Worm (Caenorhabditis elegans) whole organism, L1 larva: ENCODE measurements around the gene F13D12.3.

Experiments used
- C04F5.9 ChIP-seq: sonication (generic microtip); optimal IDR thresholded peaks from 2 replicates; lab custom pipeline; 2016; ENCODE audit warnings: missing genetic modification characterization, missing compliant biosample characterization
- C16A3.4 ChIP-seq: fragments of 150-350 bp; optimal IDR thresholded peaks from 2 replicates; lab custom pipeline; 2014; ENCODE audit warnings: missing biosample characterization, missing genetic modification characterization
- F16B12.6 ChIP-seq: fragments of 150-350 bp; optimal IDR thresholded peaks from 2 replicates; lab custom pipeline; 2014; ENCODE audit warnings: missing biosample characterization, missing genetic modification characterization
- aha-1 ChIP-seq: fragments of 150-350 bp; optimal IDR thresholded peaks from 2 replicates; lab custom pipeline; 2014; ENCODE audit warnings: missing biosample characterization, missing genetic modification characterization
- alr-1 ChIP-seq: fragments of 200-800 bp; sonication (Bioruptor generic); optimal IDR thresholded peaks from 2 replicates; lab custom pipeline; 2018; ENCODE audit warnings: borderline replicate concordance, mild to moderate bottlenecking, missing genetic modification characterization, missing compliant biosample characterization
- aly-2 ChIP-seq: fragments of 150-350 bp; optimal IDR thresholded peaks from 2 replicates; lab custom pipeline; 2014; ENCODE audit warnings: missing biosample characterization, missing genetic modification characterization
- ceh-82 ChIP-seq, 3 experiments: fragments of 150-350 bp in 1 of 3; sonication (generic microtip) in 2 of 3; optimal IDR thresholded peaks; 2 replicates each; lab custom pipeline; 2014 to 2017; ENCODE audit warnings: missing biosample characterization in 3 of 3, missing genetic modification characterization in 3 of 3
- ceh-90 ChIP-seq: sonication (generic microtip); optimal IDR thresholded peaks from 2 replicates; lab custom pipeline; 2016; ENCODE audit warnings: missing genetic modification characterization, missing compliant biosample characterization
- ces-1 ChIP-seq: fragments of 150-350 bp; optimal IDR thresholded peaks from 2 replicates; lab custom pipeline; 2014; ENCODE audit warnings: missing biosample characterization, missing genetic modification reagents, missing genetic modification characterization
- dsc-1 ChIP-seq: sonication (generic microtip); optimal IDR thresholded peaks from 2 replicates; lab custom pipeline; 2016; ENCODE audit warnings: mild to moderate bottlenecking, missing genetic modification characterization, missing compliant biosample characterization
- efl-1 ChIP-seq, 4 experiments: fragments of 150-350 bp; optimal IDR thresholded peaks in 3 of 4; peaks in 1 of 4; 1 replicate in 1 of 4; 2 replicates in 3 of 4; lab custom pipeline; 2014; ENCODE audit warnings: missing biosample characterization in 2 of 4, missing genetic modification characterization in 2 of 4, missing genetic modification reagents in 2 of 4
- efl-3 ChIP-seq: fragments of 200-800 bp; sonication (Bioruptor generic); optimal IDR thresholded peaks from 2 replicates; lab custom pipeline; 2018; ENCODE audit warnings: mild to moderate bottlenecking, missing genetic modification characterization, missing compliant biosample characterization
- egl-13 ChIP-seq: sonication (generic microtip); optimal IDR thresholded peaks from 2 replicates; lab custom pipeline; 2016; ENCODE audit warnings: missing genotype, missing genetic modification reagents, missing genetic modification characterization, missing compliant biosample characterization
- egl-27 ChIP-seq, 2 experiments: fragments of 150-350 bp in 1 of 2; sonication (generic microtip); optimal IDR thresholded peaks; 3 replicates each; lab custom pipeline; 2017 to 2018; ENCODE audit warnings: missing biosample characterization in 2 of 2, missing genetic modification characterization in 2 of 2, missing genetic modification reagents in 2 of 2
- elt-2 ChIP-seq: sonication (generic microtip); optimal IDR thresholded peaks from 2 replicates; lab custom pipeline; 2016; ENCODE audit warnings: missing genetic modification characterization, mild to moderate bottlenecking, inconsistent platforms, missing compliant biosample characterization, missing genetic modification reagents
- fkh-10 ChIP-seq: sonication (generic microtip); optimal IDR thresholded peaks from 2 replicates; lab custom pipeline; 2017; ENCODE audit warnings: missing biosample characterization, missing genetic modification reagents, missing genetic modification characterization
- fos-1 ChIP-seq: fragments of 150-350 bp; optimal IDR thresholded peaks from 2 replicates; lab custom pipeline; 2014; ENCODE audit warnings: missing biosample characterization, missing genetic modification characterization
- hlh-4 ChIP-seq: sonication (generic microtip); optimal IDR thresholded peaks from 2 replicates; lab custom pipeline; 2016; ENCODE audit warnings: mild to moderate bottlenecking, missing genetic modification characterization, missing compliant biosample characterization
- irx-1 ChIP-seq: sonication (generic microtip); optimal IDR thresholded peaks from 2 replicates; lab custom pipeline; 2016; ENCODE audit warnings: missing genetic modification characterization, missing compliant biosample characterization
- jun-1 ChIP-seq: fragments of 150-350 bp; optimal IDR thresholded peaks from 2 replicates; lab custom pipeline; 2014; ENCODE audit warnings: missing biosample characterization, missing genetic modification reagents, missing genetic modification characterization
- lin-35 ChIP-seq, 2 experiments: fragments of 150-350 bp; optimal IDR thresholded peaks; 2 replicates each; lab custom pipeline; 2014; ENCODE audit warnings: missing biosample characterization in 2 of 2, missing genetic modification characterization in 2 of 2, missing genetic modification reagents in 2 of 2
- lin-39 ChIP-seq: fragments of 150-350 bp; optimal IDR thresholded peaks from 2 replicates; lab custom pipeline; 2014; ENCODE audit warnings: missing biosample characterization, missing genetic modification reagents, missing genetic modification characterization
- mab-9 ChIP-seq: fragments of 200-800 bp; sonication (Bioruptor generic); IDR thresholded peaks from 2 replicates; pipeline ENCODE4 v1.3.6; 2022; ENCODE audit warnings: missing genetic modification reagents, missing genetic modification characterization, missing compliant biosample characterization
- mdl-1 ChIP-seq, 2 experiments: fragments of 150-350 bp; optimal IDR thresholded peaks; 2 replicates each; lab custom pipeline; 2014 to 2017; ENCODE audit warnings: missing biosample characterization in 2 of 2, missing genetic modification characterization in 2 of 2, inconsistent platforms in 1 of 2
- mef-2 ChIP-seq: fragments of 150-350 bp; optimal IDR thresholded peaks from 2 replicates; lab custom pipeline; 2014; ENCODE audit warnings: missing biosample characterization, missing genetic modification characterization
- mep-1 ChIP-seq: fragments of 150-350 bp; optimal IDR thresholded peaks from 2 replicates; lab custom pipeline; 2014; ENCODE audit warnings: missing biosample characterization, missing genetic modification characterization
- nhr-11 ChIP-seq: fragments of 150-350 bp; optimal IDR thresholded peaks from 2 replicates; lab custom pipeline; 2014; ENCODE audit warnings: missing biosample characterization, missing genetic modification characterization
- nhr-237 ChIP-seq: fragments of 150-350 bp; optimal IDR thresholded peaks from 2 replicates; lab custom pipeline; 2014; ENCODE audit warnings: missing biosample characterization, missing genetic modification characterization
- nhr-47 ChIP-seq: sonication (generic microtip); optimal IDR thresholded peaks from 2 replicates; lab custom pipeline; 2016; ENCODE audit warnings: mild to moderate bottlenecking, missing genetic modification characterization, moderate library complexity, missing compliant biosample characterization
- nhr-76 ChIP-seq: sonication (generic microtip); optimal IDR thresholded peaks from 2 replicates; lab custom pipeline; 2017; ENCODE audit warnings: missing biosample characterization, missing genetic modification characterization
- nhr-77 ChIP-seq: fragments of 150-350 bp; optimal IDR thresholded peaks from 2 replicates; lab custom pipeline; 2014; ENCODE audit warnings: missing biosample characterization, missing genetic modification characterization
- pqm-1 ChIP-seq: sonication (generic microtip); optimal IDR thresholded peaks from 3 replicates; lab custom pipeline; 2017; ENCODE audit warnings: missing biosample characterization, missing genetic modification characterization
- snpc-4 ChIP-seq: fragments of 150-350 bp; optimal IDR thresholded peaks from 2 replicates; lab custom pipeline; 2014; ENCODE audit warnings: missing biosample characterization, missing genetic modification characterization
- sptf-1 ChIP-seq: fragments of 150-350 bp; optimal IDR thresholded peaks from 2 replicates; lab custom pipeline; 2014; ENCODE audit warnings: missing biosample characterization, missing genetic modification characterization
- tbx-2 ChIP-seq: sonication (generic microtip); optimal IDR thresholded peaks from 2 replicates; lab custom pipeline; 2016; ENCODE audit warnings: missing genetic modification characterization, missing compliant biosample characterization
- unc-130 ChIP-seq: fragments of 150-350 bp; optimal IDR thresholded peaks from 2 replicates; lab custom pipeline; 2017; ENCODE audit warnings: missing biosample characterization, missing genetic modification characterization, inconsistent platforms
- unc-30 ChIP-seq: sonication (generic microtip); optimal IDR thresholded peaks from 2 replicates; lab custom pipeline; 2017; ENCODE audit warnings: missing biosample characterization, missing genetic modification characterization
- unc-86 ChIP-seq: sonication (generic microtip); optimal IDR thresholded peaks from 2 replicates; lab custom pipeline; 2016; ENCODE audit warnings: missing genetic modification characterization, missing compliant biosample characterization
- vab-15 ChIP-seq: sonication (generic microtip); optimal IDR thresholded peaks from 2 replicates; lab custom pipeline; 2017; ENCODE audit warnings: missing genotype, mild to moderate bottlenecking, missing genetic modification characterization, missing compliant biosample characterization
- zag-1 ChIP-seq: fragments of 150-350 bp; optimal IDR thresholded peaks from 2 replicates; lab custom pipeline; 2014; ENCODE audit warnings: missing biosample characterization, missing genetic modification characterization
- ztf-11 ChIP-seq, 2 experiments: sonication (generic microtip); optimal IDR thresholded peaks; 2 replicates each; lab custom pipeline; 2016 to 2017; ENCODE audit warnings: missing genetic modification characterization in 2 of 2, missing biosample characterization in 1 of 2, missing compliant biosample characterization in 1 of 2

F13D12.3 gene

ce11 chrII:11724362-11724761 is 4.2 kb downstream of the F13D12.3 start (continued):
- peak; percentile 29 for TF ChIP-seq irx-1 (tag; lab: Kevin White, UChicago)
- no peak for TF ChIP-seq jun-1
- TF ChIP-seq C04F5.9 (tag; lab: Kevin White, UChicago), result no peak
- no peak for TF ChIP-seq nhr-77 (tag; lab: Kevin White, UChicago)
- TF ChIP-seq lin-35 (GFP tag; optimal IDR thresholded peaks at IDR 0.05; lab: Kevin White, UChicago), result peak; percentile 27 to 52
- TF ChIP-seq vab-15, result no peak
- no peak for TF ChIP-seq unc-30
- TF ChIP-seq snpc-4 (tag; lab: Kevin White, UChicago), result no peak
- no peak for TF ChIP-seq F16B12.6 (tag; lab: Kevin White, UChicago)
- no peak for TF ChIP-seq elt-2 (tag; lab: Kevin White, UChicago)
- TF ChIP-seq alr-1 (tag; lab: Kevin White, UChicago), result no peak
- TF ChIP-seq ceh-90 (tag; lab: Kevin White, UChicago), result no peak
- no peak for TF ChIP-seq unc-86
- TF ChIP-seq mef-2, result no peak
- TF ChIP-seq ztf-11 (tag; optimal IDR thresholded peaks at IDR 0.05; lab: Kevin White, UChicago), result no peak
- TF ChIP-seq aly-2 (tag; lab: Kevin White, UChicago), result no peak
- TF ChIP-seq egl-27 (tag; optimal IDR thresholded peaks at IDR 0.05; lab: Kevin White, UChicago), result no peak
- TF ChIP-seq efl-3 (GFP tag; lab: Kevin White, UChicago), result no peak
- TF ChIP-seq efl-1 (optimal IDR thresholded peaks at IDR 0.05; lab: Kevin White, UChicago), result peak; percentile 27 to 38
- TF ChIP-seq efl-1 (GFP tag; optimal IDR thresholded peaks at IDR 0.05 in 1 of 2; lab: Kevin White, UChicago), result peak in 1 of 2 experiments; percentile 43
- TF ChIP-seq mdl-1 (tag; optimal IDR thresholded peaks at IDR 0.05; lab: Kevin White, UChicago), result no peak
- TF ChIP-seq nhr-237 (tag; lab: Kevin White, UChicago), result no peak
- peak; percentile 61 for TF ChIP-seq fkh-10
- TF ChIP-seq C16A3.4 (tag; lab: Kevin White, UChicago), result no peak
- TF ChIP-seq hlh-4 (tag; lab: Kevin White, UChicago), result no peak
- TF ChIP-seq aha-1, result no peak
- no peak for TF ChIP-seq nhr-76
- TF ChIP-seq tbx-2 (tag; lab: Kevin White, UChicago), result peak; percentile 43
- TF ChIP-seq mep-1 (tag; lab: Kevin White, UChicago), result peak; percentile 48
- peak; percentile 3 for TF ChIP-seq egl-13 (tag; lab: Kevin White, UChicago)
- no peak for TF ChIP-seq unc-130 (tag; lab: Kevin White, UChicago)
- no peak for TF ChIP-seq nhr-11
- TF ChIP-seq mab-9 (GFP tag; lab: Robert Waterston, UW), result no peak
- TF ChIP-seq ceh-82 (tag; optimal IDR thresholded peaks at IDR 0.05; lab: Kevin White, UChicago), result peak in 1 of 3 experiments; percentile 41
- no peak for TF ChIP-seq pqm-1 (tag; lab: Kevin White, UChicago)

ce11 chrII:11725615-11726014 is 5.4 kb downstream of the F13D12.3 start:
- no peak for TF ChIP-seq nhr-47 (tag; lab: Kevin White, UChicago)
- TF ChIP-seq efl-3 (GFP tag; lab: Kevin White, UChicago), result no peak
- no peak for TF ChIP-seq egl-13 (tag; lab: Kevin White, UChicago)
- TF ChIP-seq aha-1, result no peak
- no peak for TF ChIP-seq nhr-76
- TF ChIP-seq nhr-11, result no peak
- TF ChIP-seq ces-1 (GFP tag; lab: Kevin White, UChicago), result no peak
- TF ChIP-seq dsc-1 (tag; lab: Kevin White, UChicago), result no peak
- no peak for TF ChIP-seq sptf-1 (tag; lab: Kevin White, UChicago)
- no peak for TF ChIP-seq unc-130 (tag; lab: Kevin White, UChicago)
- TF ChIP-seq zag-1 (tag; lab: Kevin White, UChicago), result no peak
- no peak for TF ChIP-seq fos-1
- no peak for TF ChIP-seq mab-9 (GFP tag; lab: Robert Waterston, UW)
- no peak for TF ChIP-seq lin-39
